Fruit fly (Drosophila melanogaster) whole organism, pupa: ENCODE data around the gene CG31542.

ENCODE experiments used
- CG10348 ChIP-seq: fragments of 200-800 bp; sonication (Bioruptor generic); IDR thresholded peaks from 2 replicates; pipeline ENCODE4 v1.3.6; 2022; ENCODE audit warnings: missing biosample characterization, missing genetic modification characterization
- CG13204 ChIP-seq: fragments of 200-800 bp; sonication (Bioruptor generic); optimal IDR thresholded peaks from 2 replicates; lab custom pipeline; 2018; ENCODE audit warnings: missing biosample characterization, mild to moderate bottlenecking, missing genetic modification characterization, moderate library complexity
- CG8301 ChIP-seq: fragments of 200-800 bp; sonication (Bioruptor generic); optimal IDR thresholded peaks from 2 replicates; lab custom pipeline; 2018; ENCODE audit warnings: missing biosample characterization, mild to moderate bottlenecking, missing genetic modification characterization
- CG9948 ChIP-seq: fragments of 200-800 bp; sonication (Bioruptor generic); optimal IDR thresholded peaks from 2 replicates; lab custom pipeline; 2018; ENCODE audit warnings: missing biosample characterization, mild to moderate bottlenecking, missing genetic modification characterization, moderate library complexity
- EcR ChIP-seq: fragments of 200-800 bp; sonication (Bioruptor generic); optimal IDR thresholded peaks from 3 replicates; lab custom pipeline; 2019; ENCODE audit warnings: missing biosample characterization, missing genetic modification characterization, mild to moderate bottlenecking, moderate library complexity, missing genetic modification reagents
- Pif1B ChIP-seq: fragments of 200-800 bp; sonication (Bioruptor generic); optimal IDR thresholded peaks from 3 replicates; lab custom pipeline; 2016; ENCODE audit warnings: missing biosample characterization, missing genetic modification characterization
- Snoo ChIP-seq: fragments of 200-800 bp; sonication (Bioruptor generic); optimal IDR thresholded peaks from 3 replicates; lab custom pipeline; 2017; ENCODE audit warnings: missing biosample characterization, mild to moderate bottlenecking, missing genetic modification characterization, inconsistent platforms

DNA sequence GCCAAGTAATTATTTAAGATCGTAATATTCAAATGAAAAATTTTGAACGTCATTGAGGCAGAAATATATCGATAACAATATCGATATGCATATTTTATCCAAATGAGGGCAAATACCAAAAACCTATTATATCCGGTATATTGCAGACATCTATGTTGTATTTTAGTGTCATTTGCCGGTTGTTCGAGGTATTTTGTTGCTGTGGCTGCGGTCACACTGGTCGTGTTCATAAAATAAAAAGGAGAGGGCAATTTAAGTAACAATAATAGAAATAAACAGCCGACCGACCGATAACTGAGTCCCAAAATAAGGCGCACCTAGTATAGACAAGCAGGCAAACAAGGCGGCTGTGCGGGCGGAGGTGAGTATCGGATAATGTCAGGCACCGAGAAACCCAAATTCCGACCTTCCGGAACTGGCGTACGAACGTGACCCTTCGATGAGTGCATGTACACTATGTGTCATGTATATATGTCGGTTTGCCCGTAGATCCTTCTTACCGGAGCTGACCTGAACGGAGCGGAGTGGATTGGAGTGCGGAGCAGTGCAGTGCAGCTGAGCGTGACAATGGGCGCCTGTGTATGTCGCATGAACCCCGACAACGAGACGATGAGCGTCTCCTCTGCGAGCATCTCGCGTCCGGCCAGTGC lies 24.5 kb downstream of the CG31542 start, which contains the start of gene CG1172:
- no peak for TF ChIP-seq Pif1B
- TF ChIP-seq CG9948 (tag; lab: Kevin White, UChicago): no peak
- TF ChIP-seq CG8301 (tag; lab: Kevin White, UChicago): no peak
- no peak for TF ChIP-seq CG13204
- TF ChIP-seq Snoo (tag; lab: Kevin White, UChicago): no peak
- TF ChIP-seq CG10348 (GFP tag; lab: Robert Waterston, UW): no peak
- TF ChIP-seq EcR (GFP tag; lab: Kevin White, UChicago): no peak
